Worm (Caenorhabditis elegans) whole organism, mixed stage, embryonic: Measurements from ENCODE around the gene C06B3.16.

Experiments used
- M03D4.4 ChIP-seq: sonication (generic microtip); optimal IDR thresholded peaks from 2 replicates; lab custom pipeline; 2017; ENCODE audit warnings: mild to moderate bottlenecking, missing genetic modification characterization, missing compliant biosample characterization
- bed-3 ChIP-seq: fragments of 200-800 bp; sonication (Bioruptor generic); optimal IDR thresholded peaks from 3 replicates; lab custom pipeline; 2018; ENCODE audit warnings: mild to moderate bottlenecking, missing genetic modification characterization, moderate library complexity, missing compliant biosample characterization
- blmp-1 ChIP-seq: fragments of 150-350 bp; optimal IDR thresholded peaks from 2 replicates; lab custom pipeline; 2014; ENCODE audit warnings: missing biosample characterization, missing genetic modification characterization
- ceh-39 ChIP-seq: fragments of 150-350 bp; optimal IDR thresholded peaks from 2 replicates; lab custom pipeline; 2014; ENCODE audit warnings: missing biosample characterization, missing genetic modification characterization
- ceh-43 ChIP-seq: fragments of 200-800 bp; sonication (Bioruptor generic); optimal IDR thresholded peaks from 2 replicates; lab custom pipeline; 2018; ENCODE audit warnings: mild to moderate bottlenecking, missing genetic modification characterization, moderate library complexity, missing compliant biosample characterization
- ceh-83 ChIP-seq: fragments of 200-800 bp; sonication (Bioruptor generic); optimal IDR thresholded peaks from 2 replicates; lab custom pipeline; 2018; ENCODE audit warnings: mild to moderate bottlenecking, missing genetic modification characterization, missing compliant biosample characterization
- ces-1 ChIP-seq: fragments of 150-350 bp; optimal IDR thresholded peaks from 2 replicates; lab custom pipeline; 2014; ENCODE audit warnings: missing biosample characterization, missing genetic modification reagents, missing genetic modification characterization
- cnd-1 ChIP-seq: fragments of 200-800 bp; sonication (Bioruptor generic); optimal IDR thresholded peaks from 2 replicates; lab custom pipeline; 2018; ENCODE audit warnings: mild to moderate bottlenecking, missing genetic modification characterization, missing compliant biosample characterization
- drap-1 ChIP-seq: fragments of 200-800 bp; sonication (Bioruptor generic); optimal IDR thresholded peaks from 3 replicates; lab custom pipeline; 2018; ENCODE audit warnings: mild to moderate bottlenecking, missing genetic modification characterization, missing compliant biosample characterization
- elt-1 ChIP-seq: sonication (generic microtip); optimal IDR thresholded peaks from 2 replicates; lab custom pipeline; 2017; ENCODE audit warnings: missing genetic modification characterization, mild to moderate bottlenecking, missing compliant biosample characterization, antibody characterized with exemption, moderate library complexity, borderline replicate concordance; ENCODE audit not compliant: insufficient read depth
- elt-3 ChIP-seq: fragments of 150-350 bp; optimal IDR thresholded peaks from 2 replicates; lab custom pipeline; 2014; ENCODE audit warnings: missing biosample characterization, missing genetic modification characterization
- ham-2 ChIP-seq: fragments of 200-800 bp; sonication (Bioruptor generic); optimal IDR thresholded peaks from 2 replicates; lab custom pipeline; 2018; ENCODE audit warnings: mild to moderate bottlenecking, missing genetic modification characterization, missing compliant biosample characterization
- hlh-1 ChIP-seq: fragments of 150-350 bp; optimal IDR thresholded peaks from 2 replicates; lab custom pipeline; 2014; ENCODE audit warnings: missing biosample characterization, missing genetic modification reagents, missing genetic modification characterization
- lin-13 ChIP-seq: fragments of 150-350 bp; optimal IDR thresholded peaks from 2 replicates; lab custom pipeline; 2014; ENCODE audit warnings: missing biosample characterization, missing genetic modification characterization
- lsy-2 ChIP-seq: fragments of 150-350 bp; optimal IDR thresholded peaks from 2 replicates; lab custom pipeline; 2014; ENCODE audit warnings: missing biosample characterization, missing genetic modification characterization
- mab-5 ChIP-seq: fragments of 150-350 bp; optimal IDR thresholded peaks from 2 replicates; lab custom pipeline; 2014; ENCODE audit warnings: missing biosample characterization, missing genetic modification characterization
- mep-1 ChIP-seq: fragments of 150-350 bp; optimal IDR thresholded peaks from 2 replicates; lab custom pipeline; 2017; ENCODE audit warnings: missing biosample characterization, missing genetic modification reagents, missing genetic modification characterization, inconsistent platforms
- mls-2 ChIP-seq: sonication (generic microtip); optimal IDR thresholded peaks from 2 replicates; lab custom pipeline; 2016; ENCODE audit warnings: mild to moderate bottlenecking, missing genetic modification characterization, moderate library complexity, missing compliant biosample characterization
- nhr-12 ChIP-seq: fragments of 150-350 bp; optimal IDR thresholded peaks from 2 replicates; lab custom pipeline; 2014; ENCODE audit warnings: missing biosample characterization, missing genetic modification characterization
- nhr-2 ChIP-seq: fragments of 150-350 bp; optimal IDR thresholded peaks from 2 replicates; lab custom pipeline; 2014; ENCODE audit warnings: missing biosample characterization, missing genetic modification characterization
- nhr-28 ChIP-seq: fragments of 150-350 bp; optimal IDR thresholded peaks from 2 replicates; lab custom pipeline; 2014; ENCODE audit warnings: missing biosample characterization, missing genetic modification characterization
- nhr-76 ChIP-seq: sonication (generic microtip); optimal IDR thresholded peaks from 2 replicates; lab custom pipeline; 2017; ENCODE audit warnings: missing biosample characterization, missing genetic modification characterization
- sem-2 ChIP-seq: fragments of 200-800 bp; sonication (Bioruptor generic); optimal IDR thresholded peaks from 2 replicates; lab custom pipeline; 2018; ENCODE audit warnings: mild to moderate bottlenecking, missing genetic modification characterization, missing compliant biosample characterization
- snpc-4 ChIP-seq: fragments of 150-350 bp; optimal IDR thresholded peaks from 2 replicates; lab custom pipeline; 2014; ENCODE audit warnings: missing biosample characterization, missing genetic modification characterization
- sptf-1 ChIP-seq: sonication (generic microtip); optimal IDR thresholded peaks from 2 replicates; lab custom pipeline; 2017; ENCODE audit warnings: mild to moderate bottlenecking, missing genetic modification characterization, moderate library complexity, missing compliant biosample characterization
- tbx-8 ChIP-seq: fragments of 200-800 bp; sonication (Bioruptor generic); optimal IDR thresholded peaks from 2 replicates; lab custom pipeline; 2018; ENCODE audit warnings: mild to moderate bottlenecking, missing genetic modification characterization, moderate library complexity, missing compliant biosample characterization
- unc-120 ChIP-seq: sonication (generic microtip); optimal IDR thresholded peaks from 2 replicates; lab custom pipeline; 2017; ENCODE audit warnings: missing genetic modification characterization, missing compliant biosample characterization; ENCODE audit not compliant: poor library complexity, severe bottlenecking
- unc-39 ChIP-seq: fragments of 150-350 bp; optimal IDR thresholded peaks from 2 replicates; lab custom pipeline; 2014; ENCODE audit warnings: missing biosample characterization, missing genetic modification characterization
- unc-62 ChIP-seq: fragments of 150-350 bp; optimal IDR thresholded peaks from 2 replicates; lab custom pipeline; 2014; ENCODE audit warnings: missing biosample characterization, missing genetic modification reagents, missing genetic modification characterization
- zip-8 ChIP-seq: fragments of 150-350 bp; optimal IDR thresholded peaks from 2 replicates; lab custom pipeline; 2014; ENCODE audit warnings: missing biosample characterization, missing genetic modification characterization
- ztf-11 ChIP-seq: fragments of 150-350 bp; optimal IDR thresholded peaks from 2 replicates; lab custom pipeline; 2014; ENCODE audit warnings: missing biosample characterization, missing genetic modification characterization

The C06B3.16 gene

DNA sequence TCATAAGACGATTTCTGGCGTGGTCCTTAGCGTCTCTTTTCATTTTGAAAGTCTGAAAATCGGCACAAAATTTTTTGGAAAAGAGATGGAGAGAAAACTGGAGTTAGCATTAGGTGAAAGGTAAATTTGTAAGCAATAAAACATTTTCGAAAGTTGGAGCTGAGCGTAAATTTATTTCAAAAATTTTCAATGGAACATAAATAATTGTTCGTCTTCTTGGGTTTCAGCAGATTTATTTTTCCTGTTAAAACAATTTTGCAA, 22.5 kb upstream of the C06B3.16 start, which contains the start of gene C06B3.6:
TSS of gene C06B3.6 (minus strand) at position 52 of the 261 bp plus-strand sequence.
- TF ChIP-seq cnd-1 (tag; lab: Kevin White, UChicago) (no peak), blmp-1 (tag; lab: Kevin White, UChicago) (no peak), nhr-12 (tag; lab: Kevin White, UChicago) (no peak), sem-2 (GFP tag; lab: Kevin White, UChicago) (no peak), nhr-76 (tag; lab: Kevin White, UChicago) (no peak), nhr-28 (tag; lab: Kevin White, UChicago) (no peak), bed-3 (no peak), elt-1 (no peak)
- TF ChIP-seq, all 35 proteins: peak for 0

DNA sequence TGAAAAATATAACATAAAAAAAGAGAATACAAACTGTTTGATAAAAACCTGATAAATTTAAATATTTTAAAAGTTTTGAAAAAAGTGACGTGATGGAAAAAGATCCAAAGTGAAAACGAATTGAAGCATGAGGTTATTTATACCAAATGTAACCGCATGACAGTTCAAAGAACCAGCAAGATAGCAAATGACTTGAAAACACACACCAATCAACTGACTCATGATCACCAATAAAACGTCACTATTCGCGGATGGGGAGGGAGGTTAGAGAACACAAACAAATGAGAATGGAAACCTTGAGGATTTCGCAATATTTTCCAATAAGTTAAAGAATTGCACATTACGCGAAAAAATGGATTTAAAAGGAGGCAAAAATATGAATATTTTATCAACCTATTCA, 21.9 kb upstream of the C06B3.16 start, which contains the start of gene C06B3.7:
TSS of gene C06B3.7 (plus strand) at position 287 of the 400 bp plus-strand sequence.
- TF ChIP-seq ceh-39 (tag; lab: Kevin White, UChicago) (no peak), cnd-1 (tag; lab: Kevin White, UChicago) (no peak), elt-1 (no peak), unc-39 (tag; lab: Kevin White, UChicago) (no peak), ces-1 (GFP tag; lab: Kevin White, UChicago) (no peak), sem-2 (GFP tag; lab: Kevin White, UChicago) (no peak), lin-13 (tag; lab: Kevin White, UChicago) (no peak), blmp-1 (tag; lab: Kevin White, UChicago) (no peak), ceh-83 (GFP tag; lab: Kevin White, UChicago) (no peak), mab-5 (no peak), lsy-2 (tag; lab: Kevin White, UChicago) (no peak), ztf-11 (tag; lab: Kevin White, UChicago) (no peak), ceh-43 (GFP tag; lab: Kevin White, UChicago) (no peak), nhr-2 (tag; lab: Kevin White, UChicago) (no peak), mep-1 (tag; lab: Kevin White, UChicago) (no peak), mls-2 (tag; lab: Kevin White, UChicago) (no peak), ham-2 (GFP tag; lab: Kevin White, UChicago) (no peak), zip-8 (tag; lab: Kevin White, UChicago) (no peak)

DNA sequence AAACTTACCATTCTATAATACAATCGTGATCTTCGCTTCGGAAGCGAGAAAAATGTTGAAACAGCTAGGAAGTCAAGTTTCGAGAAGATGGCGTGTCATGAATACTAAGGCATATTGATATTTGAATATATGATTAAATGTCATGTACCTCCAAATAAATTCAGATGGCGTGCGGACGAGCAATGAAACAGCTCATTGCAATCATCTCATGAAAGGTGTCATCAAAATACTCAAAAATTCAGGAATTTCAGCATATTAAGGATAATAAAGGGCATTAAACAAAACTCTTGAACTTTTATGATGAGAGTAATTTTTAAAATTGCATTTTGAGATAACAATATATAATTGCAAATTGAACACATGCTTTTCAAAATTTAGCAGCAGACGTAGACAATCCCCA, 15.9 kb upstream of the C06B3.16 start, which contains the start of gene gcy-32:
TSS of gene gcy-32 (minus strand) at position 101 of the 400 bp plus-strand sequence.
- TF ChIP-seq lsy-2 (tag; lab: Kevin White, UChicago), result no peak
- no peak for TF ChIP-seq unc-62 (GFP tag; lab: Kevin White, UChicago)
- no peak for TF ChIP-seq ham-2 (GFP tag; lab: Kevin White, UChicago)
- no peak for TF ChIP-seq mab-5
- TF ChIP-seq zip-8 (tag; lab: Kevin White, UChicago), result no peak
- TF ChIP-seq mls-2 (tag; lab: Kevin White, UChicago), result no peak
- no peak for TF ChIP-seq ces-1 (GFP tag; lab: Kevin White, UChicago)
- TF ChIP-seq sptf-1, result no peak
- TF ChIP-seq cnd-1 (tag; lab: Kevin White, UChicago), result no peak

DNA sequence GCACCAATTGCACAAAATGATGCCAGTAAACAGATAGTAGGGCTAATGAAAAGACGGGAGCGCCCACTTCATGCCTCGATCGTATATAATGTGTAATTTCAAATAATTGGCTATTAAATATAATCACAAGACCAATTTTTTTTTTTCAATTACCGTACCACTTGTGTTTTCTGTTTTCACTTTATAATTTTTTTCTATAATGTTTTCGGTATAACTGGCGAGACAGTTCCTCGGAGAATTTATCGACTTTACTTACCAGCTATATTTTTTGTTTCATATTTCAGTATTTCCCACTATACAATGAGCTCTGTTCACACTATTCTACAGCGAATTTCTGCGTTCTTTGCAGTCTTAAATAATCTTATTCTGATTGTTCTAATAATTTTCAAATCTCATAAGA, 15.1 kb upstream of the C06B3.16 start, which contains the start of gene str-252:
TSS of gene str-252 (plus strand) at position 301 of the 400 bp plus-strand sequence.
- TF ChIP-seq elt-3 (no peak), nhr-28 (tag; lab: Kevin White, UChicago) (no peak), sem-2 (GFP tag; lab: Kevin White, UChicago) (no peak), ceh-43 (GFP tag; lab: Kevin White, UChicago) (no peak), mep-1 (tag; lab: Kevin White, UChicago) (no peak), hlh-1 (tag; lab: Kevin White, UChicago) (no peak), ztf-11 (tag; lab: Kevin White, UChicago) (no peak), M03D4.4 (no peak)

DNA sequence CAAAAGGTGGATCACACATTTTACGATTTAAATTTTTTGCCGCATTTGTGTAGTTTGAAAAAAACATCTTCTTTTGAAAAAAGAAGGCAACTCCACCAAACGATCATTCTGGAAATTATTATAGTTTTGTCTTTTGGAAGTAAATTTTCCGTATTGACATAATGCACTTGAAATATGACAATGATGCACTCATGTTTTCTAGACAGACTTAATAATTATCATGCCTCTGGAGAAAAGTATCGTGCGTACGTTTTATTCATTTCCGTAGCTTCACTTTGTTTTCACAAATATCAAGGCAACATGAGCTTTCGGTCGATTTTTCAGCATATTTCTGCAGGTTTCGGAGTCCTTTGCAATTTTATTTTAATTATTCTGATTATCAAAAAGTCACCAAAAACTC, 13.0 kb upstream of the C06B3.16 start, which contains the start of gene str-250:
TSS of gene str-250 (plus strand) at position 301 of the 400 bp plus-strand sequence.
- TF ChIP-seq unc-120 (tag; lab: Kevin White, UChicago), result no peak

DNA sequence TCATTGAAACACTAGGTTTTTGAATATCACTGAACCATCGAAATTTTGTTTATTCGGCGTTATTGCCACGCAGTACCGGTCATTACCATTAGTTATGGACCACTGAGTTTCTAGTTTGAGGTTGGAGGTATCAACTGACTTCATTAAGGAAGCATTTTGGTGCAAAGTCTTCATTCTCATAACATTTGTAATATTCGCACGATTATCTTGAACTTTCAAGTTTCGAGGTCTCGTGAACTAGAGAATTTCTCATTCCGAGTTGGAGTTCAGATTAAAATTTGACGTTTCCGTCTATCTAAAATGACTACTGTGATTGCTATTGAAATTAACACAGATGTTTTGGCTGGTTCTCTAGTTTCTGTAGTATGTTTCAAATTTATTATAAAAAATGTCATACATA, 10.6 kb upstream of the C06B3.16 start, which contains the start of gene srx-42:
TSS of gene srx-42 (plus strand) at position 301 of the 400 bp plus-strand sequence.
- TF ChIP-seq drap-1 (GFP tag; lab: Kevin White, UChicago) (no peak), lsy-2 (tag; lab: Kevin White, UChicago) (no peak), ceh-43 (GFP tag; lab: Kevin White, UChicago) (no peak), snpc-4 (tag; lab: Kevin White, UChicago) (no peak), tbx-8 (GFP tag; lab: Kevin White, UChicago) (no peak), elt-3 (no peak), unc-62 (GFP tag; lab: Kevin White, UChicago) (no peak), lin-13 (tag; lab: Kevin White, UChicago) (no peak), elt-1 (no peak), bed-3 (no peak), ham-2 (GFP tag; lab: Kevin White, UChicago) (no peak)
